Worm (Caenorhabditis elegans): Measurements from ENCODE around the gene gtap-2.

- TF ChIP-seq flh-1 (GFP tag; optimal IDR thresholded peaks at IDR 0.05) (no peak), ztf-11 (tag; optimal IDR thresholded peaks at IDR 0.05) (no peak), elt-1 (tag; optimal IDR thresholded peaks at IDR 0.05; ENCODE audit: borderline replicate concordance, insufficient read depth) (no peak), sem-2 (GFP tag; optimal IDR thresholded peaks at IDR 0.05) (no peak), nhr-28 (tag; optimal IDR thresholded peaks at IDR 0.05) (no peak), elt-3 (tag; optimal IDR thresholded peaks at IDR 0.05) (no peak), unc-62 (GFP tag; optimal IDR thresholded peaks at IDR 0.05) (no peak), ham-2 (GFP tag; optimal IDR thresholded peaks at IDR 0.05) (no peak), pha-4 (tag; optimal IDR thresholded peaks at IDR 0.05) (no peak), lin-13 (tag; optimal IDR thresholded peaks at IDR 0.05) (no peak), snpc-4 (tag; optimal IDR thresholded peaks at IDR 0.05) (no peak), ceh-43 (GFP tag; optimal IDR thresholded peaks at IDR 0.05) (no peak), ceh-83 (GFP tag; optimal IDR thresholded peaks at IDR 0.05) (no peak), unc-39 (tag; optimal IDR thresholded peaks at IDR 0.05) (no peak)
Observed at ce11 chrIII:9762093-9762748, 46.1 kb upstream of the gtap-2 start, which contains the start of gene gcc-2.

All from whole organism, mixed stage, embryonic.